Fruit fly (Drosophila melanogaster) whole organism, pupa: ENCODE data around the gene CG4982.

Experiments used
- CG10348 ChIP-seq: fragments of 200-800 bp; sonication (Bioruptor generic); IDR thresholded peaks from 2 replicates; pipeline ENCODE4 v1.3.6; 2022; ENCODE audit warnings: missing biosample characterization, missing genetic modification characterization
- CG13204 ChIP-seq: fragments of 200-800 bp; sonication (Bioruptor generic); optimal IDR thresholded peaks from 2 replicates; lab custom pipeline; 2018; ENCODE audit warnings: missing biosample characterization, mild to moderate bottlenecking, missing genetic modification characterization, moderate library complexity
- CG32121 ChIP-seq: fragments of 200-800 bp; sonication (Bioruptor generic); IDR thresholded peaks from 2 replicates; pipeline ENCODE4 v1.3.6; 2022; ENCODE audit warnings: missing biosample characterization, missing genetic modification characterization
- CG34367 ChIP-seq: fragments of 200-800 bp; sonication (Bioruptor generic); optimal IDR thresholded peaks from 2 replicates; lab custom pipeline; 2018; ENCODE audit warnings: missing biosample characterization, mild to moderate bottlenecking, missing genetic modification characterization
- CG9948 ChIP-seq: fragments of 200-800 bp; sonication (Bioruptor generic); optimal IDR thresholded peaks from 2 replicates; lab custom pipeline; 2018; ENCODE audit warnings: missing biosample characterization, mild to moderate bottlenecking, missing genetic modification characterization, moderate library complexity
- D1 ChIP-seq: fragments of 200-800 bp; sonication (Bioruptor generic); optimal IDR thresholded peaks from 2 replicates; lab custom pipeline; 2018; ENCODE audit warnings: missing biosample characterization, mild to moderate bottlenecking, missing genetic modification characterization, moderate library complexity
- EcR ChIP-seq: fragments of 200-800 bp; sonication (Bioruptor generic); optimal IDR thresholded peaks from 3 replicates; lab custom pipeline; 2019; ENCODE audit warnings: missing biosample characterization, missing genetic modification characterization, mild to moderate bottlenecking, moderate library complexity, missing genetic modification reagents
- Ets98B ChIP-seq: fragments of 200-800 bp; sonication (Bioruptor generic); IDR thresholded peaks from 2 replicates; pipeline ENCODE4 v1.3.6; 2022; ENCODE audit warnings: missing biosample characterization, missing genetic modification characterization
- Pif1B ChIP-seq: fragments of 200-800 bp; sonication (Bioruptor generic); optimal IDR thresholded peaks from 3 replicates; lab custom pipeline; 2016; ENCODE audit warnings: missing biosample characterization, missing genetic modification characterization
- gl ChIP-seq: fragments of 200-800 bp; sonication (Bioruptor generic); optimal IDR thresholded peaks from 2 replicates; lab custom pipeline; 2018; ENCODE audit warnings: missing biosample characterization, mild to moderate bottlenecking, missing genetic modification characterization

DNA sequence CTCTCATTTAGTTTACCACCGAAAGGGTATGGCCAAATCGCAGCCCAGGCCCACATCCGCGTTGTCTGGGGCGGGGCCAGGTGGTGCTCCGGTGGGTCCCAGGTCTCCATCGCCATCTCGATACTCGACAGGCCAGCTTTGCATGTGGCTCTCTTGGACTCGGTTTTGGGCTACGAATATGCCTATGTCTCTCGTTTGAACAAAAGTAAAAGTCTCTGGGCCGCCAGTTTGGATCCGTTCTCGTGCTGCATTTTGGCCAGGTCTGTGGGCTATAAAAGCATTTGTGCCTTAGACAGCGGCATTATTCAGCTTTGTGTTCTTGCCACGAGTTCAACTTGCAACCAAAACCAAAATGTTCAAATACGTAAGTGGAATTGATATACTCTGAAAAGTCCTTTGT lies 24.1 kb upstream of the CG4982 start, which contains the start of gene CG13065:
- no peak for TF ChIP-seq CG13204 (GFP tag; lab: Kevin White, UChicago)
- TF ChIP-seq CG9948, result no peak
- TF ChIP-seq CG10348, result no peak
- TF ChIP-seq Pif1B, result no peak
- no peak for TF ChIP-seq EcR
- no peak for TF ChIP-seq Ets98B (GFP tag; lab: Robert Waterston, UW)
- no peak for TF ChIP-seq gl (tag; lab: Kevin White, UChicago)
- no peak for TF ChIP-seq D1 (tag; lab: Kevin White, UChicago)
- no peak for TF ChIP-seq CG34367 (tag; lab: Kevin White, UChicago)
- no peak for TF ChIP-seq CG32121 (GFP tag; lab: Robert Waterston, UW)
